Worm (Caenorhabditis elegans): ENCODE results near the gene ced-8.

ced-8 gene

DNA sequence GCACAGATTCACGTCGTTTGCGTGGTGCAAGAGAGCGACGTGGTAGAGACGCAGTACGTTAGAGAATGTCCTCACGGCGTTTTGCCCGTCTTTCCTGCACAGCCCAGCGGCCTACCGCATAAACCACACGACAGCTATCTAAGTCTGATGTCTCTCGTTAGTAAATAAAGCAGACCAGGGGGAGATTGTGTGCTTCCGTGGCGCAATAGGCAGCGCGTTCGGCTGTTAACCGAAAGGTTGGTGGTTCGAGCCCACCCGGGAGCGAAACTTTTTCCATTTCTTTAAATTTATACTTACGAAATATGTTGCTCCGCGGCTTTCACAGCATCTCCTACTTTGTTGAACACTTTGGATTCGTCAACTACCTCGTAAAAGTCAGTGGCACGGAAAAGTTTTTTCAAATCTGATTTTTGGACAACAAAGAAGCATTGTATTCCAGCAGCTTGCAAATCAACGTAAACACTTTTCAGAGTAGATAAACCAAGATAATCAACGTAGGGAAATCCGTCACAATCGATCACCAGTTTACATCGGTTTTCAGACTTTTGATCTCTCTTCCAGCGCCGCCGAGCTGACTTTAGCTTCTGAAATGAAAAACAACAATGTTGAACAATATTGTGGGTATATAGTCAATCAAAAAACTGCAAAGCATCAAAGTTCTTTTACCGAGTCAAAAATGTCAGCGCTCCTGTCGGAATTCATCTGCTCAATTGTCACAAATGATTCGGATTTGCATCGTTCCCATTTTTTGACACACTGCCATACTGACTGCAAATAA lies 12.2 kb downstream of the ced-8 start (continued):
- TF ChIP-seq ztf-6 (GFP tag; IDR thresholded peaks at IDR 0.05) (peak; percentile 86), mel-28 (tag; optimal IDR thresholded peaks at IDR 0.05; ENCODE audit: borderline replicate concordance) (peak; percentile 74), B0261.1 (tag; optimal IDR thresholded peaks at IDR 0.05) (peak; percentile 99), dox-1 (GFP tag; IDR thresholded peaks at IDR 0.05) (peak; percentile 94), nfya-1 (tag; optimal IDR thresholded peaks at IDR 0.05; ENCODE audit: borderline replicate concordance, insufficient read depth) (no peak), tbp1 (GFP tag; optimal IDR thresholded peaks at IDR 0.05) (peak; percentile 93), ceh-27 (GFP tag; optimal IDR thresholded peaks at IDR 0.05) (peak; percentile 94), ztf-28 (GFP tag; IDR thresholded peaks at IDR 0.05) (peak; percentile 87; the same call in 1 of the 2 replicates), zim-3 (tag; optimal IDR thresholded peaks at IDR 0.05) (peak; percentile 97), Y53F4B.3 (GFP tag; IDR thresholded peaks at IDR 0.05) (peak; percentile 67; the same call in 1 of the 2 replicates), akir-1 (GFP tag; optimal IDR thresholded peaks at IDR 0.05) (peak; percentile 33), T07F8.4 (tag; optimal IDR thresholded peaks at IDR 0.05) (peak; percentile 89), snpc-1.1 (tag; optimal IDR thresholded peaks at IDR 0.05; ENCODE audit: insufficient read depth) (peak; percentile 17), hlh-12 (tag; optimal IDR thresholded peaks at IDR 0.05) (peak; percentile 87), rpc-1 (optimal IDR thresholded peaks at IDR 0.05) (peak; percentile 98), rpc-1 (tag; optimal IDR thresholded peaks at IDR 0.05) (peak; percentile 94), let-607 (tag; optimal IDR thresholded peaks at IDR 0.05) (peak; percentile 76 to 86), K12H6.12 (tag; optimal IDR thresholded peaks at IDR 0.05) (peak; percentile 91), ceh-40 (GFP tag; IDR thresholded peaks at IDR 0.05) (peak; percentile 88), hlh-26 (GFP tag; conservative IDR thresholded peaks at IDR 0.05) (no peak), die-1 (tag; optimal IDR thresholded peaks at IDR 0.05) (peak; percentile 98), ztf-3 (GFP tag; optimal IDR thresholded peaks at IDR 0.05) (peak; percentile 62), dpff-1 (tag; optimal IDR thresholded peaks at IDR 0.05) (peak; percentile 91), D2030.7 (GFP tag; IDR thresholded peaks at IDR 0.05) (peak; percentile 80), F33H1.4 (GFP tag; IDR thresholded peaks at IDR 0.05) (peak; percentile 34; the same call in 1 of the 2 replicates), ztf-22 (GFP tag; optimal IDR thresholded peaks at IDR 0.05) (peak; percentile 87), F57C9.4 (tag; optimal IDR thresholded peaks at IDR 0.05) (peak; percentile 70), F39B2.1 (GFP tag; IDR thresholded peaks at IDR 0.05) (no peak), lin-35 (GFP tag; optimal IDR thresholded peaks at IDR 0.05) (peak in 1 of 3 experiments; percentile 35), rcor-1 (GFP tag; IDR thresholded peaks at IDR 0.05) (peak; percentile 89), attf-6 (GFP tag; IDR thresholded peaks at IDR 0.05) (peak; percentile 79), Y53G8AR.9 (GFP tag; conservative IDR thresholded peaks at IDR 0.05) (peak; percentile 86), madf-3 (GFP tag; IDR thresholded peaks at IDR 0.05) (peak; percentile 82), ztf-25 (GFP tag; IDR thresholded peaks at IDR 0.05) (peak; percentile 98), ama-1 (optimal IDR thresholded peaks at IDR 0.05) (no peak), ama-1 (GFP tag; optimal IDR thresholded peaks at IDR 0.05) (peak; percentile 62 to 86), Y79H2A.3 (GFP tag; conservative IDR thresholded peaks at IDR 0.05) (0 out of 2 replicates have a peak, but pooled peaks have one; percentile 17), cebp-1 (GFP tag; IDR thresholded peaks at IDR 0.05) (peak; percentile 86), cebp-1 (tag; optimal IDR thresholded peaks at IDR 0.05) (peak; percentile 95), T26A5.8 (tag; optimal IDR thresholded peaks at IDR 0.05) (peak; percentile 90), tlf-1 (GFP tag; optimal IDR thresholded peaks at IDR 0.05) (peak; percentile 72), let-526 (GFP tag; IDR thresholded peaks at IDR 0.05) (peak; percentile 89), nhr-27 (tag; optimal IDR thresholded peaks at IDR 0.05) (peak; percentile 87), bed-1 (GFP tag; IDR thresholded peaks at IDR 0.05) (no peak), nhr-179 (tag; optimal IDR thresholded peaks at IDR 0.05) (peak; percentile 84), chd-7 (tag; optimal IDR thresholded peaks at IDR 0.05) (peak; percentile 95), ztf-26 (tag; optimal IDR thresholded peaks at IDR 0.05) (peak; percentile 93)

Data from whole organism, young adult.